Fruit fly (Drosophila melanogaster) S2 (cell line): ENCODE results near the gene CG12605.

Experiments
- CG8478 ChIP-seq: fragments of >200 bp; optimal IDR thresholded peaks from 2 replicates; lab custom pipeline; 2018
- CTCF ChIP-seq, 2 experiments: fragments of >200 bp; optimal IDR thresholded peaks; 2 replicates each; lab custom pipeline; 2018

The CG12605 gene

dm6 chr3L:3930930-3931329 lies 33.6 kb downstream of the CG12605 start:
- TF ChIP-seq CTCF (optimal IDR thresholded peaks at IDR 0.05; lab: Kevin White, UChicago): no peak
- no peak for TF ChIP-seq CG8478 (lab: Kevin White, UChicago)

dm6 chr3L:3929968-3930767 lies 34.4 kb downstream of the CG12605 start:
- TF ChIP-seq CTCF (optimal IDR thresholded peaks at IDR 0.05; lab: Kevin White, UChicago): no peak
- TF ChIP-seq CG8478 (lab: Kevin White, UChicago): no peak

dm6 chr3L:3928943-3929785 lies 35.4 kb downstream of the CG12605 start:
- no peak for TF ChIP-seq CTCF (optimal IDR thresholded peaks at IDR 0.05; lab: Kevin White, UChicago)
- no peak for TF ChIP-seq CG8478 (lab: Kevin White, UChicago)

dm6 chr3L:3928205-3928942 lies 36.2 kb downstream of the CG12605 start:
- no peak for TF ChIP-seq CTCF (optimal IDR thresholded peaks at IDR 0.05; lab: Kevin White, UChicago)
- TF ChIP-seq CG8478 (lab: Kevin White, UChicago): no peak

dm6 chr3L:3927462-3927861 lies 37.1 kb downstream of the CG12605 start:
- TF ChIP-seq CG8478 (lab: Kevin White, UChicago) (no peak), CTCF (optimal IDR thresholded peaks at IDR 0.05; lab: Kevin White, UChicago) (no peak)

dm6 chr3L:3926191-3926765 lies 38.3 kb downstream of the CG12605 start:
- no peak for TF ChIP-seq CG8478 (lab: Kevin White, UChicago)

- TF ChIP-seq CTCF (optimal IDR thresholded peaks at IDR 0.05; lab: Kevin White, UChicago) (no peak), CG8478 (lab: Kevin White, UChicago) (no peak)
These were observed 39.1 kb downstream of the CG12605 start for dm6 chr3L:3925487-3925886.

dm6 chr3L:3923631-3924274 lies 40.8 kb downstream of the CG12605 start:
- TF ChIP-seq CTCF (optimal IDR thresholded peaks at IDR 0.05; lab: Kevin White, UChicago): no peak
- TF ChIP-seq CG8478 (lab: Kevin White, UChicago): no peak

dm6 chr3L:3912134-3912533 lies 52.4 kb downstream of the CG12605 start:
- TF ChIP-seq CTCF (optimal IDR thresholded peaks at IDR 0.05; lab: Kevin White, UChicago): no peak
- no peak for TF ChIP-seq CG8478 (lab: Kevin White, UChicago)

dm6 chr3L:3909831-3910230 lies 54.7 kb downstream of the CG12605 start, which contains the start of gene mge:
Gene mge, minus strand, starts transcription at chr3L:3909931.
- TF ChIP-seq CG8478 (lab: Kevin White, UChicago) (no peak), CTCF (optimal IDR thresholded peaks at IDR 0.05; lab: Kevin White, UChicago) (no peak)

- TF ChIP-seq CG8478 (lab: Kevin White, UChicago) (no peak), CTCF (optimal IDR thresholded peaks at IDR 0.05; lab: Kevin White, UChicago) (no peak)
These were observed 55.4 kb downstream of the CG12605 start for dm6 chr3L:3908838-3909810.

dm6 chr3L:3905111-3905510 lies 59.5 kb downstream of the CG12605 start, which contains the start of gene ida:
Gene ida, plus strand, starts transcription at chr3L:3905344.
- TF ChIP-seq CG8478 (lab: Kevin White, UChicago): no peak
- TF ChIP-seq CTCF (optimal IDR thresholded peaks at IDR 0.05; lab: Kevin White, UChicago): peak in 1 of 2 experiments; percentile 27
